Fruit fly (Drosophila melanogaster) whole organism, embryonic: ENCODE data around the gene Tbc1d22.

Experiments used
- B-H1 ChIP-seq: fragments of 200-800 bp; sonication (Bioruptor generic); IDR thresholded peaks from 3 replicates; pipeline ENCODE4 v1.3.6; 2022; ENCODE audit warnings: missing biosample characterization, missing genetic modification characterization
- CG10543 ChIP-seq: fragments of 200-800 bp; sonication (Bioruptor generic); optimal IDR thresholded peaks from 3 replicates; lab custom pipeline; 2017; ENCODE audit warnings: missing biosample characterization, mild to moderate bottlenecking, missing genetic modification characterization, moderate library complexity
- CG10654 ChIP-seq: fragments of 200-800 bp; sonication (Bioruptor generic); optimal IDR thresholded peaks from 2 replicates; lab custom pipeline; 2016; ENCODE audit warnings: missing biosample characterization, missing genetic modification characterization
- CG11504 ChIP-seq: fragments of 200-800 bp; sonication (Bioruptor generic); optimal IDR thresholded peaks from 3 replicates; lab custom pipeline; 2019; ENCODE audit warnings: missing biosample characterization, mild to moderate bottlenecking, missing genetic modification characterization, moderate library complexity
- CG13775 ChIP-seq: fragments of 200-800 bp; sonication (Bioruptor generic); optimal IDR thresholded peaks from 3 replicates; lab custom pipeline; 2017; ENCODE audit warnings: missing biosample characterization, mild to moderate bottlenecking, missing genetic modification characterization
- CG15696 ChIP-seq: fragments of 200-800 bp; sonication (Bioruptor generic); optimal IDR thresholded peaks from 2 replicates; lab custom pipeline; 2019; ENCODE audit warnings: missing biosample characterization, mild to moderate bottlenecking, missing genetic modification characterization, moderate library complexity
- CG17612 ChIP-seq: fragments of 200-800 bp; sonication (Bioruptor generic); IDR thresholded peaks from 2 replicates; pipeline ENCODE4 v1.3.6; 2022; ENCODE audit warnings: missing biosample characterization, missing genetic modification characterization
- CG2120 ChIP-seq: fragments of 200-800 bp; sonication (Bioruptor generic); optimal IDR thresholded peaks from 3 replicates; lab custom pipeline; 2016; ENCODE audit warnings: missing biosample characterization, missing genetic modification characterization
- CG30403 ChIP-seq: fragments of 200-800 bp; sonication (Bioruptor generic); optimal IDR thresholded peaks from 3 replicates; lab custom pipeline; 2016; ENCODE audit warnings: missing biosample characterization, missing genetic modification characterization
- CG32772 ChIP-seq: fragments of 200-800 bp; sonication (Bioruptor generic); IDR thresholded peaks from 2 replicates; pipeline ENCODE4 v1.3.6; 2022; ENCODE audit warnings: missing biosample characterization, missing genetic modification characterization
- CG3726 ChIP-seq: fragments of 200-800 bp; sonication (Bioruptor generic); IDR thresholded peaks from 3 replicates; pipeline ENCODE4, ENCODE4 v1.3.6; 2022; ENCODE audit warnings: missing biosample characterization, missing genetic modification characterization
- CG4707 ChIP-seq: fragments of 200-800 bp; sonication (Bioruptor generic); optimal IDR thresholded peaks from 2 replicates; lab custom pipeline; 2018; ENCODE audit warnings: missing biosample characterization, mild to moderate bottlenecking, missing genetic modification characterization, moderate library complexity
- CG4854 ChIP-seq: fragments of 200-800 bp; sonication (Bioruptor generic); optimal IDR thresholded peaks from 2 replicates; lab custom pipeline; 2016; ENCODE audit warnings: missing biosample characterization, missing genetic modification characterization, inconsistent platforms
- CG7556 ChIP-seq: fragments of 200-800 bp; sonication (Bioruptor generic); optimal IDR thresholded peaks from 2 replicates; lab custom pipeline; 2017; ENCODE audit warnings: missing biosample characterization, mild to moderate bottlenecking, missing genetic modification characterization
- CG7928 ChIP-seq: fragments of 200-800 bp; sonication (Bioruptor generic); optimal IDR thresholded peaks from 2 replicates; lab custom pipeline; 2017; ENCODE audit warnings: missing biosample characterization, mild to moderate bottlenecking, missing genetic modification characterization
- CG8089 ChIP-seq: fragments of 200-800 bp; sonication (Bioruptor generic); optimal IDR thresholded peaks from 3 replicates; lab custom pipeline; 2016; ENCODE audit warnings: missing biosample characterization, missing genetic modification characterization
- CG8924 ChIP-seq: fragments of 200-800 bp; optimal IDR thresholded peaks from 3 replicates; lab custom pipeline; 2019; ENCODE audit warnings: missing biosample characterization, mild to moderate bottlenecking, missing genetic modification characterization, moderate library complexity
- CG8944 ChIP-seq: fragments of 200-800 bp; sonication (Bioruptor generic); optimal IDR thresholded peaks from 3 replicates; lab custom pipeline; 2016; ENCODE audit warnings: missing biosample characterization, missing genetic modification characterization
- CG9797 ChIP-seq: fragments of 200-800 bp; sonication (Bioruptor generic); optimal IDR thresholded peaks from 3 replicates; lab custom pipeline; 2018; ENCODE audit warnings: missing biosample characterization, mild to moderate bottlenecking, missing genetic modification characterization
- Dbx ChIP-seq: fragments of 200-800 bp; sonication (Bioruptor generic); IDR thresholded peaks from 3 replicates; pipeline ENCODE4 v1.3.6; 2022; ENCODE audit warnings: missing biosample characterization, missing genetic modification characterization
- Hand ChIP-seq: fragments of 200-800 bp; sonication (Bioruptor generic); optimal IDR thresholded peaks from 2 replicates; lab custom pipeline; 2017; ENCODE audit warnings: mild to moderate bottlenecking, missing biosample characterization, missing genetic modification reagents, missing genetic modification characterization
- Hey ChIP-seq: fragments of 200-800 bp; sonication (Bioruptor generic); optimal IDR thresholded peaks from 3 replicates; lab custom pipeline; 2018; ENCODE audit warnings: missing biosample characterization, mild to moderate bottlenecking, missing genetic modification characterization
- Hmx ChIP-seq: fragments of 200-800 bp; sonication (Bioruptor generic); optimal IDR thresholded peaks from 2 replicates; lab custom pipeline; 2016; ENCODE audit warnings: missing biosample characterization, missing genetic modification characterization
- Hr3 ChIP-seq: fragments of 200-800 bp; sonication (Bioruptor generic); optimal IDR thresholded peaks from 3 replicates; lab custom pipeline; 2016; ENCODE audit warnings: missing biosample characterization, missing genetic modification characterization
- Hr39 ChIP-seq: fragments of >200 bp; optimal IDR thresholded peaks from 2 replicates; lab custom pipeline; 2017
- NK7.1 ChIP-seq: fragments of 200-800 bp; sonication (Bioruptor generic); optimal IDR thresholded peaks from 3 replicates; lab custom pipeline; 2016; ENCODE audit warnings: missing biosample characterization, missing genetic modification characterization
- Optix ChIP-seq: fragments of 200-800 bp; sonication (Bioruptor generic); IDR thresholded peaks from 3 replicates; pipeline ENCODE4 v1.3.6; 2022; ENCODE audit warnings: missing biosample characterization, missing genetic modification characterization
- Pdp1 ChIP-seq, 2 experiments: fragments of 200-800 bp; sonication (Bioruptor generic); optimal IDR thresholded peaks; 3 replicates each; lab custom pipeline; 2016; ENCODE audit warnings: missing biosample characterization in 2 of 2, missing genetic modification characterization in 2 of 2, mild to moderate bottlenecking in 1 of 2, moderate library complexity in 1 of 2
- Poxn ChIP-seq: fragments of 200-800 bp; sonication (Bioruptor generic); IDR thresholded peaks from 2 replicates; pipeline ENCODE4 v1.3.6; 2022; ENCODE audit warnings: missing biosample characterization, missing genetic modification characterization
- Rfx ChIP-seq: fragments of 200-800 bp; sonication (Bioruptor generic); IDR thresholded peaks from 2 replicates; pipeline ENCODE4 v1.3.6; 2022; ENCODE audit warnings: missing biosample characterization, missing genetic modification characterization
- Scr ChIP-seq: fragments of 200-800 bp; sonication (Bioruptor generic); IDR thresholded peaks from 2 replicates; pipeline ENCODE4 v1.3.6; 2022; ENCODE audit warnings: missing biosample characterization, missing genetic modification characterization; ENCODE audit not compliant: partially characterized antibody
- Side ChIP-seq: fragments of 200-800 bp; sonication (Bioruptor generic); optimal IDR thresholded peaks from 2 replicates; lab custom pipeline; 2016; ENCODE audit warnings: missing biosample characterization, missing genetic modification characterization
- TFAM ChIP-seq: fragments of 200-800 bp; sonication (Bioruptor generic); optimal IDR thresholded peaks from 2 replicates; lab custom pipeline; 2017; ENCODE audit warnings: missing biosample characterization, missing genetic modification characterization, inconsistent platforms
- abd-A ChIP-seq: fragments of 200-800 bp; sonication (Bioruptor generic); optimal IDR thresholded peaks from 3 replicates; lab custom pipeline; 2019; ENCODE audit warnings: missing biosample characterization, mild to moderate bottlenecking, missing genetic modification characterization, moderate library complexity
- bcd ChIP-seq: fragments of 200-800 bp; sonication (Bioruptor generic); optimal IDR thresholded peaks from 2 replicates; lab custom pipeline; 2017; ENCODE audit warnings: missing biosample characterization, mild to moderate bottlenecking, missing genetic modification characterization
- dysf ChIP-seq: fragments of 200-800 bp; sonication (Bioruptor generic); IDR thresholded peaks from 3 replicates; pipeline ENCODE4 v1.3.6; 2022; ENCODE audit warnings: missing biosample characterization, missing genetic modification characterization
- fu2 ChIP-seq: fragments of 200-800 bp; sonication (Bioruptor generic); optimal IDR thresholded peaks from 2 replicates; lab custom pipeline; 2016; ENCODE audit warnings: missing biosample characterization, missing genetic modification characterization
- gcm ChIP-seq: fragments of 200-800 bp; sonication (Bioruptor generic); optimal IDR thresholded peaks from 2 replicates; lab custom pipeline; 2019; ENCODE audit warnings: missing biosample characterization, mild to moderate bottlenecking, missing genetic modification characterization, moderate library complexity
- jigr1 ChIP-seq: fragments of 200-800 bp; sonication (Bioruptor generic); IDR thresholded peaks from 3 replicates; pipeline ENCODE4 v1.3.6; 2022; ENCODE audit warnings: missing biosample characterization, missing genetic modification characterization
- jing ChIP-seq: fragments of 200-800 bp; sonication (Bioruptor generic); optimal IDR thresholded peaks from 2 replicates; lab custom pipeline; 2018; ENCODE audit warnings: missing biosample characterization, mild to moderate bottlenecking, missing genetic modification characterization
- lilli ChIP-seq: fragments of 200-800 bp; sonication (Bioruptor generic); optimal IDR thresholded peaks from 3 replicates; lab custom pipeline; 2016; ENCODE audit warnings: missing biosample characterization, missing genetic modification characterization
- luna ChIP-seq: fragments of 200-800 bp; sonication (Bioruptor generic); optimal IDR thresholded peaks from 2 replicates; lab custom pipeline; 2016; ENCODE audit warnings: missing biosample characterization, missing genetic modification characterization
- ro ChIP-seq: fragments of 200-800 bp; sonication (Bioruptor generic); IDR thresholded peaks from 2 replicates; pipeline ENCODE4 v1.3.6; 2022; ENCODE audit warnings: missing biosample characterization, missing genetic modification characterization
- slou ChIP-seq: fragments of 200-800 bp; sonication (Bioruptor generic); optimal IDR thresholded peaks from 3 replicates; lab custom pipeline; 2016; ENCODE audit warnings: missing biosample characterization, missing genetic modification characterization
- sug ChIP-seq: fragments of 200-800 bp; optimal IDR thresholded peaks from 2 replicates; lab custom pipeline; 2019; ENCODE audit warnings: missing biosample characterization, mild to moderate bottlenecking, missing genetic modification characterization, moderate library complexity
- tap ChIP-seq: fragments of 200-800 bp; optimal IDR thresholded peaks from 3 replicates; lab custom pipeline; 2019; ENCODE audit warnings: missing biosample characterization, mild to moderate bottlenecking, missing genetic modification characterization, moderate library complexity
- trh ChIP-seq: fragments of 200-800 bp; sonication (Bioruptor generic); optimal IDR thresholded peaks from 2 replicates; lab custom pipeline; 2016; ENCODE audit warnings: missing biosample characterization, missing genetic modification characterization
- ttk ChIP-seq: fragments of 200-800 bp; sonication (Bioruptor generic); IDR thresholded peaks from 2 replicates; pipeline ENCODE4 v2.1.2; 2022; ENCODE audit warnings: missing biosample characterization, missing genetic modification characterization
- tup ChIP-seq: fragments of 200-800 bp; sonication (Bioruptor generic); optimal IDR thresholded peaks from 2 replicates; lab custom pipeline; 2016; ENCODE audit warnings: missing biosample characterization, mild to moderate bottlenecking, missing genetic modification characterization, moderate library complexity

Gene Tbc1d22

DNA sequence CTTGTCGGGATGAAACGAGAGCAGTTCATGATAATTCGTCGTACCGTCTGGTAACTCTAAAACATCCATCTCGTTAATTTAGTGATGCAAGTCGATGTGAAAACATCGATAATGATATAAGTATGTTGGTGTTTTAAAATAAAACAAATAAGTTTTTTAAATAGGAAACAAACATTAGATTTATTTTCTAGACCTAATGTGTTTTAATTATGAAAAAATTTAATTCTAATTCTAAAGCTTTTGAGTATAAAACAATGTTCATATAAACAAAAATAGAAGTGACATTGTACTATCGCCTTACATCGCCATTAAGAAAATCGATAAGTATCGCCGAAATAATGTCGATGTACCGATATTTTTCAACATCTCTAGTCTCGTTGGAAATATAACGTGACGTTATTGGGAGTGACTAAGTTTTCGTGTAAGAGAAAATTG is 9.1 kb downstream of the Tbc1d22 start, which contains the start of gene Rab11 (continued):
- peak; percentile 17 for TF ChIP-seq CG9797 (GFP tag; lab: Kevin White, UChicago)
- peak; percentile 57 for TF ChIP-seq Hr3 (GFP tag; lab: Kevin White, UChicago)
- no peak for TF ChIP-seq Hey (tag; lab: Kevin White, UChicago)
- no peak for TF ChIP-seq trh (GFP tag; lab: Kevin White, UChicago)
- peak; percentile 8 for TF ChIP-seq CG4854 (GFP tag; lab: Kevin White, UChicago)
- TF ChIP-seq Scr (GFP tag; lab: Robert Waterston, UW) = peak; percentile 94
- TF ChIP-seq CG3726 (GFP tag; lab: Robert Waterston, UW) = no peak

DNA sequence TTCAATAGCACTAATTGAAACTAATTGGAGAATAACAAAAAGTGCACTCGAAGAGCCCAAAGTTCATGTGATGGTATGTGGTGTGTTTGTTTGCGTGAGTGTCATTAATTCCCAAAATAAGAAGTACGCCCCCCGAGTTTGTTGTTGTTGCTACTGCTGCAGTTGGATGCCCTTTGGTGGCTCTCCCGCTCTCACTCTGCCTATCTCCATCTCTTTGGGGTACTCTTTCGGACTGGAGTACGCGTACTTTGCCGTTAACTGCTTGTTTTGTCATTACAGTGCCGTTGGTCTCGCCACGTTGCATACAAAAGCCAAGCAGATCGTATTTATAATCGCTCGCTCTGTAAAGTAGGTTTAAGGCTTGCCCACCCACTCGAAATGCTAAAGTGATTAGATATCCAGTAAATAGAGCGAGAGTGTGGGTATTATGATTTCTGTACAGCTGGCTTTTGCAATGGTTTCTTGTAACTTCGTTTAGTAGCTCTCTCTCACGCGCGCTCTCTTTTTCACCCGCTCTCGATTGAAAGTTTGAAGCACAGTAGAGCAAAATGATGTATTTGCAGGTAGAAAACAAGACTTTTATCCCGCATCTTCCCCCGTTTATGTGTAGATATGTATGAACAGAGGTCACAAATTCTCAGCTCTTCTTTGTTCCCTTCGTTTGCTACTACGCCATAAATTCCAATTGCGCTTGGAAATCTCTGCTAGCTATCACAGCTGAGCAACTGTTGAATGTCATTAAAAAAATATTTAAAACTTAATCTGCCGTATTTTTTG is 10.2 kb downstream of the Tbc1d22 start:
- no peak for TF ChIP-seq B-H1 (GFP tag; lab: Robert Waterston, UW)
- no peak for TF ChIP-seq Side (GFP tag; lab: Kevin White, UChicago)
- TF ChIP-seq Dbx (GFP tag; lab: Robert Waterston, UW) = no peak
- no peak for TF ChIP-seq CG8944 (GFP tag; lab: Kevin White, UChicago)
- no peak for TF ChIP-seq jing (GFP tag; lab: Kevin White, UChicago)
- TF ChIP-seq CG13775 (GFP tag; lab: Kevin White, UChicago) = peak; percentile 9
- peak; percentile 60 for TF ChIP-seq CG11504 (tag; lab: Kevin White, UChicago)
- TF ChIP-seq Pdp1 (GFP tag; optimal IDR thresholded peaks at IDR 0.05; lab: Kevin White, UChicago) = no peak
- TF ChIP-seq CG8924 (tag; lab: Kevin White, UChicago) = peak; percentile 5
- no peak for TF ChIP-seq Hr39
- no peak for TF ChIP-seq CG7928 (GFP tag; lab: Kevin White, UChicago)
- peak; percentile 55 for TF ChIP-seq gcm (GFP tag; lab: Kevin White, UChicago)
- no peak for TF ChIP-seq abd-A (tag; lab: Kevin White, UChicago)
- no peak for TF ChIP-seq CG7556
- peak; percentile 19 for TF ChIP-seq bcd (GFP tag; lab: Kevin White, UChicago)
- no peak for TF ChIP-seq CG8089 (GFP tag; lab: Kevin White, UChicago)
- 0 out of 3 replicates have a peak, but pooled peaks have one; percentile 38 for TF ChIP-seq Optix (GFP tag; lab: Robert Waterston, UW)
- TF ChIP-seq CG2120 (GFP tag; lab: Kevin White, UChicago) = peak; percentile 27
- TF ChIP-seq dysf = peak; percentile 60; the same call in 2 of the 3 replicates
- TF ChIP-seq luna (GFP tag; lab: Kevin White, UChicago) = no peak
- peak; percentile 91 for TF ChIP-seq CG4707 (GFP tag; lab: Kevin White, UChicago)
- no peak for TF ChIP-seq Hand
- TF ChIP-seq tap = no peak
- TF ChIP-seq CG30403 (GFP tag; lab: Kevin White, UChicago) = peak; percentile 23
- peak; percentile 22 for TF ChIP-seq lilli (GFP tag; lab: Kevin White, UChicago)
- TF ChIP-seq sug (tag; lab: Kevin White, UChicago) = peak; percentile 14
- no peak for TF ChIP-seq tup (GFP tag; lab: Kevin White, UChicago)
- no peak for TF ChIP-seq TFAM (GFP tag; lab: Kevin White, UChicago)
- no peak for TF ChIP-seq jigr1 (GFP tag; lab: Robert Waterston, UW)
- TF ChIP-seq CG32772 = 0 out of 2 replicates have a peak, but pooled peaks have one; percentile 30
- TF ChIP-seq Rfx (GFP tag; lab: Robert Waterston, UW) = peak; percentile 51
- TF ChIP-seq ro (GFP tag; lab: Robert Waterston, UW) = no peak
- TF ChIP-seq CG17612 (GFP tag; lab: Robert Waterston, UW) = no peak
- TF ChIP-seq Poxn (GFP tag; lab: Robert Waterston, UW) = no peak
- no peak for TF ChIP-seq Hmx (GFP tag; lab: Kevin White, UChicago)
- no peak for TF ChIP-seq fu2
- 0 out of 2 replicates have a peak, but pooled peaks have one; percentile 10 for TF ChIP-seq ttk (GFP tag; lab: Robert Waterston, UW)
- no peak for TF ChIP-seq NK7.1
- no peak for TF ChIP-seq CG10654
- TF ChIP-seq CG15696 (tag; lab: Kevin White, UChicago) = no peak
- TF ChIP-seq slou (GFP tag; lab: Kevin White, UChicago) = no peak
- TF ChIP-seq CG10543 (GFP tag; lab: Kevin White, UChicago) = no peak
